Worm (Caenorhabditis elegans): ENCODE data around the gene srg-40.

- TF ChIP-seq W03F9.2 (tag; optimal IDR thresholded peaks at IDR 0.05) = no peak
- TF ChIP-seq him-1 (tag; optimal IDR thresholded peaks at IDR 0.05) = no peak
- no peak for TF ChIP-seq dao-5 (tag; optimal IDR thresholded peaks at IDR 0.05)
Measured at ce11 chrV:11174663-11175062, 10.3 kb upstream of the srg-40 start.
